Worm (Caenorhabditis elegans): ENCODE data around the gene clc-5.

The clc-5 gene

DNA sequence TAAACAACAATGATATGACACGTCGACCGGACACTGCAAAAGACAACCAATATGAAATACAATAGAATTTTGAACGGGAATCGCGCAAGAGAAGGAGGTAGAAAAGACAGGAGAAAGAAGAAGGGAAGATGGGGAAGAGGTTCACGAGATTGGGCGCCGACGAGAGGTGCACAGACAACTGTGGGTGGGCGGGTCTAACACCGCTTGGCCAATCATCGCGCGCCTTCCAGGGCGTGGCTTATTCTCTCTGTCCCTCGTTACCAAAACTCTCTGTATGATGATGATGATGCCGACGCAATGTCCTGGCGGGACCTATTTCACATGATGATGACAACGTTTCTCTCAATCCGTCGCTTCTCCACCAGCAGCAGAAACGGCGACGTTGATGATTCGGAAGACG is 27.1 kb downstream of the clc-5 start:
- TF ChIP-seq lsy-2 (tag; optimal IDR thresholded peaks at IDR 0.05) (peak in 1 of 2 experiments; percentile 33), ets-5 (GFP tag; IDR thresholded peaks at IDR 0.05) (no peak), xbp-1 (tag; optimal IDR thresholded peaks at IDR 0.05) (peak; percentile 27), efl-1 (optimal IDR thresholded peaks at IDR 0.05) (no peak), efl-1 (GFP tag; optimal IDR thresholded peaks at IDR 0.05 in 1 of 2) (no peak), swsn-7 (tag; optimal IDR thresholded peaks at IDR 0.05) (peak; percentile 4), tbx-2 (tag; optimal IDR thresholded peaks at IDR 0.05) (no peak), lin-14 (GFP tag; optimal IDR thresholded peaks at IDR 0.05) (peak; percentile 31), unc-86 (tag; optimal IDR thresholded peaks at IDR 0.05) (peak; percentile 33), ceh-88 (GFP tag; IDR thresholded peaks at IDR 0.05) (no peak), sptf-1 (tag; optimal IDR thresholded peaks at IDR 0.05) (no peak), C16A3.4 (tag; optimal IDR thresholded peaks at IDR 0.05) (no peak), nhr-85 (tag) (peak; percentile 43)

DNA sequence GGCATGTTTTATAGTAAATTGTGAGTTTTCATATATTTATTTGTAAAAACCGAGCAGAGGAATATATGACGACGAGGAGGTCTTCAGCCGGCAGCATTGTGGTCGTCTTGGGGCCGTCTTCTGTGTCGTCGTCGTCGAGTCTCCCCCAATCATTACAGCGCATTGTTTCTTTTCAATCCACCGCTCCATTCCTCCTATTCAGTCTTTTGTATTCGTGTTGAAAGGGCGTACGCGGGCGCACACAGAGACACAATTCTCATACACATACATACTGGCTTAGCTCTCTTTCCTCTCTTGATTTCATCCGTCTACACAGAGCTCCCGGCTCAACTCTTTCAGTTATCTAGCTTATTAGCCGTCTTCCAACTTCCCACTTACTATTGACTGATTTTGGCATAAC is 30.3 kb downstream of the clc-5 start, which contains the start of gene sox-2:
TSS of gene sox-2 (minus strand) at position 100 of the 400 bp plus-strand sequence.
- TF ChIP-seq dsc-1 (tag; optimal IDR thresholded peaks at IDR 0.05) (no peak), unc-86 (tag; optimal IDR thresholded peaks at IDR 0.05) (peak; percentile 2), fkh-10 (GFP tag; optimal IDR thresholded peaks at IDR 0.05) (peak; percentile 31), lin-14 (GFP tag; optimal IDR thresholded peaks at IDR 0.05) (peak; percentile 33)

DNA sequence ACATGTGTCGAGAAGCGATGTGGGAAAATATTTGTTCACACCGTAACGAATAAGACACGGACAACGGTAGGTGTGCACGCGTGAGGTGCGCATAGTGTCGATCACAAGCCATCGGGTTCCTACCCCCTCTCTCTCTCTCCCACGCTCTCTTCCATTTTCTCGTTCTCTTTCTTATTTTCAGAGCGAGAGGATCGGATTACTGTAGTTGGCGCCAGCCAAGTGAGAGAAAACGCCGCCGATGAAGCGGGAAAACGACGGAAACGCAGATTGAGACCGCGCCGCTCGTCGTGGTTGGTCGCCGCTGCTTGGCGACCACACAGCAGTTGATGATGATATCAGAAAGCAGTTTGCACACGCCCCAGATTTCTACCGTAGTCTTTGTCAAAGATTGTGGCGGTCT is 31.0 kb downstream of the clc-5 start:
- TF ChIP-seq zip-4 (GFP tag; optimal IDR thresholded peaks at IDR 0.05) (no peak), lin-14 (GFP tag; optimal IDR thresholded peaks at IDR 0.05) (peak; percentile 20), nhr-85 (tag) (peak; percentile 24), unc-86 (tag; optimal IDR thresholded peaks at IDR 0.05) (peak; percentile 4), lsy-2 (tag; optimal IDR thresholded peaks at IDR 0.05) (peak in 1 of 2 experiments; percentile 68)

DNA sequence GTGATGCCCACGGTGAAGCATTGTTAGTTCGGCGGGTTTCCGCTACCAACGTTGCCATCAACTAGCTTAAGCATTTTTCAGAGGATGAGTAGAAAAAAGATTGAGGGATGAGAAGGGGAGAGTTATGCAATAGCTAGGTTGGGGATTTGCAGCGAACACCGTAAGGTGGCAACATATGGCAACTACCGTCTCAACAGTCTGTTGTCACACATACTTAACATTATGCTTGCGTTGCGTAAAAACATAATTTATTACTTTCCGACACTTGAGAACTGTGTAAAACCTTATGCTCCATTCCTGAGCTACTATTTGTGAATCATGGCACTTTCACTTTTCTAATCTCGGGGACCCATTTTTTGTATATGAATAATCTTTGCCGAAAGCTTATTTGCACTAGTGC is 33.3 kb downstream of the clc-5 start:
- TF ChIP-seq mep-1 (tag; optimal IDR thresholded peaks at IDR 0.05) = no peak
- no peak for TF ChIP-seq C34B4.2 (tag; optimal IDR thresholded peaks at IDR 0.05)
- no peak for TF ChIP-seq aly-2 (tag; optimal IDR thresholded peaks at IDR 0.05)
- no peak for TF ChIP-seq jun-1 (tag; optimal IDR thresholded peaks at IDR 0.05)
- no peak for TF ChIP-seq lin-39 (tag; optimal IDR thresholded peaks at IDR 0.05)
- no peak for TF ChIP-seq unc-62 (GFP tag; optimal IDR thresholded peaks at IDR 0.05)
- no peak for TF ChIP-seq zag-1 (tag; optimal IDR thresholded peaks at IDR 0.05)
- no peak for TF ChIP-seq ceh-88 (GFP tag; IDR thresholded peaks at IDR 0.05)
- TF ChIP-seq sup-37 (GFP tag; optimal IDR thresholded peaks at IDR 0.05) = no peak
- no peak for TF ChIP-seq blmp-1 (tag; optimal IDR thresholded peaks at IDR 0.05)
- TF ChIP-seq nhr-76 (tag; optimal IDR thresholded peaks at IDR 0.05) = no peak
- no peak for TF ChIP-seq ceh-82 (tag; optimal IDR thresholded peaks at IDR 0.05)
- no peak for TF ChIP-seq F16B12.6 (tag; optimal IDR thresholded peaks at IDR 0.05)
- TF ChIP-seq dsc-1 (tag; optimal IDR thresholded peaks at IDR 0.05) = no peak
- TF ChIP-seq elt-2 (tag; optimal IDR thresholded peaks at IDR 0.05) = no peak
- TF ChIP-seq unc-130 (tag; optimal IDR thresholded peaks at IDR 0.05) = no peak
- TF ChIP-seq vab-15 (tag; optimal IDR thresholded peaks at IDR 0.05) = no peak
- no peak for TF ChIP-seq nhr-28 (tag; optimal IDR thresholded peaks at IDR 0.05)
- no peak for TF ChIP-seq pqm-1 (tag; optimal IDR thresholded peaks at IDR 0.05)

DNA sequence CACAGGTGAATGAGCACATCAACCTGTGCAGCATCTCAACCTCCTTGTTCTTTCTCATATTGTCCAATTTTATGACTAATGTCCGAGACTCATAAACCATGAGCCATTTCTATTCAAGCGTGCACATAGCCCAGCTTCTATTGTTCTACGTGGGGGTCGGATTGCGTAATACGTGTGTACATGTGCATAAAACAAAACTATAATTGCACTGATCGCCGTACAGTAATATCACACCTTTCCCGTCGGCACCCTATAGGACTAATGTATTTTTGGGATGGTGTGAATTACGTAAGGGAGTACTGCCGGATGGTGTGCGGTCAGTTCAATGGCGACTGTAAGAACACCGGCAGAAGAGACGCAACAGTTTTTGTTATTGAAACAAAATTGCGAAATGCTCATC is 36.5 kb downstream of the clc-5 start:
- TF ChIP-seq sox-4 (tag; optimal IDR thresholded peaks at IDR 0.05) = no peak
- TF ChIP-seq ceh-90 (tag; optimal IDR thresholded peaks at IDR 0.05) = no peak
- no peak for TF ChIP-seq alr-1 (tag; optimal IDR thresholded peaks at IDR 0.05; ENCODE audit: borderline replicate concordance)
- no peak for TF ChIP-seq vab-15 (tag; optimal IDR thresholded peaks at IDR 0.05)
- no peak for TF ChIP-seq zag-1 (tag; optimal IDR thresholded peaks at IDR 0.05)
- no peak for TF ChIP-seq snpc-4 (tag; optimal IDR thresholded peaks at IDR 0.05)
